Fruit fly (Drosophila melanogaster) S2 (cell line): ENCODE measurements around the gene WASp.

Experiments
- CG8478 ChIP-seq: fragments of >200 bp; optimal IDR thresholded peaks from 2 replicates; lab custom pipeline; 2018
- CTCF ChIP-seq, 2 experiments: fragments of >200 bp; optimal IDR thresholded peaks; 2 replicates each; lab custom pipeline; 2018

DNA sequence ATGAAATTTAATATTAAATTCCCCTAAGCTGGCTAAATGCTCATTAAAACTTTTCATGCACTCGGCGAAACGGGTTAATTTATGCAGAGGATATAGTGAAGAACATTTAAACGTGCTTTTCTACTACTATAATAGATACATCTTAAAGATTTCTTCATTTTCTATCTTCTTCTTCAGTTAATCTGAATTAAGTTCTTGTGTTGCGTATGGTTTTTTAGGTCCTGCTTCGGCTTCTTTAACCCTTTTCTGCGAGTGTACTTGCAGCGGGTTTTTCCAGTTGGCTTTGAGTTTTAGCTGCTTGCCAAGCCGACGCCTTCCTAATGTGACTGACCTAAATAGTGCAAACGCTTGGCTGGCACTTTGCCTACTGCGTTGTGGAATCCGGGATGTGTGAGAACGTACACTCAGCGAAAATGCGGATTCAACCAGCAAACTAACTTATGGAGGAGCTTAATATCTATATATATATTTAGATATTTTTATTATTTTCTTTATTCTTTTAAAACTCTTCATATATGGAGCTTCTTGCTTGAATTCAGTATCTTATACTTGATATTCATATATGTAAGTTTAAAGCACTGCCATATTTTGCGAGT is 18.9 kb upstream of the WASp start:
- no peak for TF ChIP-seq CG8478 (lab: Kevin White, UChicago)
- TF ChIP-seq CTCF (optimal IDR thresholded peaks at IDR 0.05; lab: Kevin White, UChicago): no peak
